4 worm cellular contexts compared by ENCODE assay signal in genomic region chrX:11546445-11547275, ce11.
TF ChIP-seq lines count a peak whose summit lies in the region.

Gene selt-1.1 (minus strand): TSS chrX:11546495.

TF ChIP-seq in whole organism, L2 larva, 48 proteins besides CTCF, POLR2A, EP300 and RAD21:
- TF ChIP-seq mab-5 (tag; optimal IDR thresholded peaks at IDR 0.05; lab: Kevin White, UChicago) (peak; percentile 10), ceh-16 (tag; optimal IDR thresholded peaks at IDR 0.05; lab: Kevin White, UChicago) (peak; percentile 24), sma-3 (GFP tag; optimal IDR thresholded peaks at IDR 0.05; lab: Kevin White, UChicago) (peak; percentile 47), fos-1 (tag; optimal IDR thresholded peaks at IDR 0.05; lab: Kevin White, UChicago) (peak; percentile 96), nhr-25 (tag; optimal IDR thresholded peaks at IDR 0.05; lab: Kevin White, UChicago) (peak; percentile 63), lin-13 (GFP tag; optimal IDR thresholded peaks at IDR 0.05; lab: Kevin White, UChicago) (no peak), lsy-2 (tag; optimal IDR thresholded peaks at IDR 0.05; lab: Kevin White, UChicago) (peak in 1 of 2 experiments; percentile 47), mdl-1 (tag; optimal IDR thresholded peaks at IDR 0.05; lab: Kevin White, UChicago) (no peak), sma-9 (GFP tag; optimal IDR thresholded peaks at IDR 0.05; lab: Kevin White, UChicago) (peak; percentile 27), sma-9 (tag; optimal IDR thresholded peaks at IDR 0.05; lab: Kevin White, UChicago) (no peak), nhr-129 (tag; optimal IDR thresholded peaks at IDR 0.05; lab: Kevin White, UChicago) (peak; percentile 58), mbf-1 (tag; optimal IDR thresholded peaks at IDR 0.05; lab: Kevin White, UChicago) (no peak), nhr-12 (tag; optimal IDR thresholded peaks at IDR 0.05; lab: Kevin White, UChicago) (no peak), aly-2 (tag; optimal IDR thresholded peaks at IDR 0.05; lab: Kevin White, UChicago) (no peak), F13H6.1 (tag; optimal IDR thresholded peaks at IDR 0.05; lab: Kevin White, UChicago) (peak; percentile 62), Y55F3AM.14 (GFP tag; optimal IDR thresholded peaks at IDR 0.05; lab: Kevin White, UChicago) (peak; percentile 5), unc-55 (GFP tag; optimal IDR thresholded peaks at IDR 0.05; lab: Kevin White, UChicago) (peak; percentile 34), crh-2 (tag; optimal IDR thresholded peaks at IDR 0.05; lab: Kevin White, UChicago) (peak; percentile 66), C34F6.9 (tag; optimal IDR thresholded peaks at IDR 0.05; lab: Kevin White, UChicago) (peak; percentile 54)

TF ChIP-seq in whole organism, L4 larva, 104 proteins besides CTCF, POLR2A, EP300 and RAD21 (continues in another document):
- TF ChIP-seq hlh-11 (tag; optimal IDR thresholded peaks at IDR 0.05; lab: Kevin White, UChicago) = peak; percentile 86
- 0 out of 2 replicates have a peak, but pooled peaks have one; percentile 19 for TF ChIP-seq dmd-9 (GFP tag; IDR thresholded peaks at IDR 0.05; lab: Robert Waterston, UW)
- TF ChIP-seq jun-1 (tag; optimal IDR thresholded peaks at IDR 0.05; lab: Kevin White, UChicago) = no peak
- TF ChIP-seq nhr-25 (tag; optimal IDR thresholded peaks at IDR 0.05; lab: Kevin White, UChicago; ENCODE audit: borderline replicate concordance, insufficient read depth) = peak; percentile 28
- no peak for TF ChIP-seq unc-130 (GFP tag; optimal IDR thresholded peaks at IDR 0.05; lab: Kevin White, UChicago)
- no peak for TF ChIP-seq nhr-11 (tag; optimal IDR thresholded peaks at IDR 0.05; lab: Kevin White, UChicago)
- TF ChIP-seq ZK337.2 (GFP tag; IDR thresholded peaks at IDR 0.05; lab: Robert Waterston, UW) = no peak
- TF ChIP-seq nhr-102 (tag; optimal IDR thresholded peaks at IDR 0.05; lab: Kevin White, UChicago) = peak; percentile 31
- TF ChIP-seq nhr-28 (tag; optimal IDR thresholded peaks at IDR 0.05; lab: Kevin White, UChicago) = peak; percentile 86
- TF ChIP-seq ZK546.5 (tag; optimal IDR thresholded peaks at IDR 0.05; lab: Kevin White, UChicago) = no peak
- peak in 1 of 2 experiments; percentile 73 for TF ChIP-seq mdl-1 (tag; optimal IDR thresholded peaks at IDR 0.05; lab: Kevin White, UChicago)
- peak; percentile 11 for TF ChIP-seq dpl-1 (GFP tag; optimal IDR thresholded peaks at IDR 0.05; lab: Kevin White, UChicago)
- no peak for TF ChIP-seq nhr-10 (tag; optimal IDR thresholded peaks at IDR 0.05; lab: Kevin White, UChicago)
- TF ChIP-seq mdt-29 (GFP tag; IDR thresholded peaks at IDR 0.05; lab: Robert Waterston, UW) = no peak
- TF ChIP-seq ceh-28 (tag; optimal IDR thresholded peaks at IDR 0.05; lab: Kevin White, UChicago) = peak; percentile 5
- TF ChIP-seq nhr-48 (tag; optimal IDR thresholded peaks at IDR 0.05; lab: Kevin White, UChicago) = peak; percentile 43
- no peak for TF ChIP-seq php-3 (GFP tag; IDR thresholded peaks at IDR 0.05; lab: Robert Waterston, UW)
- TF ChIP-seq F49E8.2 (tag; optimal IDR thresholded peaks at IDR 0.05; lab: Kevin White, UChicago; ENCODE audit: borderline replicate concordance) = no peak
- peak; percentile 97 for TF ChIP-seq nhr-6 (tag; optimal IDR thresholded peaks at IDR 0.05; lab: Kevin White, UChicago)
- TF ChIP-seq unc-39 (tag; optimal IDR thresholded peaks at IDR 0.05; lab: Kevin White, UChicago) = no peak
- TF ChIP-seq hlh-30 (tag; optimal IDR thresholded peaks at IDR 0.05; lab: Kevin White, UChicago; ENCODE audit: insufficient read depth) = peak; percentile 51
- no peak for TF ChIP-seq zip-11 (GFP tag; IDR thresholded peaks at IDR 0.05; lab: Robert Waterston, UW)
- peak; percentile 36; the same call in 1 of the 2 replicates for TF ChIP-seq lin-1 (GFP tag; IDR thresholded peaks at IDR 0.05; lab: Robert Waterston, UW)
- no peak for TF ChIP-seq lim-7 (GFP tag; IDR thresholded peaks at IDR 0.05; lab: Robert Waterston, UW)
- TF ChIP-seq zag-1 (tag; optimal IDR thresholded peaks at IDR 0.05; lab: Kevin White, UChicago) = no peak

TF ChIP-seq in whole organism, late embryonic, 69 proteins besides CTCF, POLR2A, EP300 and RAD21 (continues in another document):
- TF ChIP-seq ceh-34 (tag; optimal IDR thresholded peaks at IDR 0.05; lab: Kevin White, UChicago) = peak; percentile 49
- no peak for TF ChIP-seq ceh-6 (GFP tag; optimal IDR thresholded peaks at IDR 0.05; lab: Kevin White, UChicago)
- TF ChIP-seq ztf-16 (tag; optimal IDR thresholded peaks at IDR 0.05; lab: Kevin White, UChicago) = no peak
- TF ChIP-seq eyg-1 (tag; optimal IDR thresholded peaks at IDR 0.05; lab: Kevin White, UChicago) = peak; percentile 2
- no peak for TF ChIP-seq C38D4.7 (GFP tag; optimal IDR thresholded peaks at IDR 0.05; lab: Kevin White, UChicago)
- no peak for TF ChIP-seq odd-2 (tag; optimal IDR thresholded peaks at IDR 0.05; lab: Kevin White, UChicago)
- peak; percentile 13 for TF ChIP-seq ceh-18 (tag; optimal IDR thresholded peaks at IDR 0.05; lab: Kevin White, UChicago)
- no peak for TF ChIP-seq pax-1 (tag; optimal IDR thresholded peaks at IDR 0.05; lab: Kevin White, UChicago)
- no peak for TF ChIP-seq K09A11.1 (tag; optimal IDR thresholded peaks at IDR 0.05; lab: Kevin White, UChicago; ENCODE audit: insufficient read depth)
- TF ChIP-seq tbx-7 (tag; optimal IDR thresholded peaks at IDR 0.05; lab: Kevin White, UChicago) = no peak
- TF ChIP-seq ets-4 (tag; optimal IDR thresholded peaks at IDR 0.05; lab: Kevin White, UChicago) = no peak
- no peak for TF ChIP-seq sox-2 (GFP tag; IDR thresholded peaks at IDR 0.05; lab: Robert Waterston, UW)
- TF ChIP-seq ceh-45 (GFP tag; IDR thresholded peaks at IDR 0.05; lab: Robert Waterston, UW) = no peak
- peak; percentile 43 for TF ChIP-seq rnt-1 (tag; optimal IDR thresholded peaks at IDR 0.05; lab: Kevin White, UChicago)
- no peak for TF ChIP-seq pag-3 (tag; optimal IDR thresholded peaks at IDR 0.05; lab: Kevin White, UChicago; ENCODE audit: borderline replicate concordance)
- no peak for TF ChIP-seq ahr-1 (tag; optimal IDR thresholded peaks at IDR 0.05; lab: Kevin White, UChicago)
- no peak for TF ChIP-seq lin-11 (tag; optimal IDR thresholded peaks at IDR 0.05; lab: Kevin White, UChicago)
- no peak for TF ChIP-seq gmeb-2 (tag; optimal IDR thresholded peaks at IDR 0.05; lab: Kevin White, UChicago)
- TF ChIP-seq dve-1 (tag; optimal IDR thresholded peaks at IDR 0.05; lab: Kevin White, UChicago) = no peak
- no peak for TF ChIP-seq ceh-9 (tag; optimal IDR thresholded peaks at IDR 0.05; lab: Kevin White, UChicago)
- TF ChIP-seq tbx-2 (tag; optimal IDR thresholded peaks at IDR 0.05; lab: Kevin White, UChicago) = peak; percentile 67
- no peak for TF ChIP-seq ceh-14 (tag; optimal IDR thresholded peaks at IDR 0.05; lab: Kevin White, UChicago)
- TF ChIP-seq hlh-30 (tag; optimal IDR thresholded peaks at IDR 0.05; lab: Kevin White, UChicago; ENCODE audit: insufficient read depth) = peak; percentile 24
- peak; percentile 57 for TF ChIP-seq nfya-1 (tag; optimal IDR thresholded peaks at IDR 0.05; lab: Kevin White, UChicago)
- no peak for TF ChIP-seq unc-42 (tag; optimal IDR thresholded peaks at IDR 0.05; lab: Kevin White, UChicago)
- no peak for TF ChIP-seq ttx-3 (tag; optimal IDR thresholded peaks at IDR 0.05; lab: Kevin White, UChicago)
- peak; percentile 5 for TF ChIP-seq ceh-2 (tag; optimal IDR thresholded peaks at IDR 0.05; lab: Kevin White, UChicago)
- TF ChIP-seq K02D7.2 (tag; optimal IDR thresholded peaks at IDR 0.05; lab: Kevin White, UChicago) = no peak

TF ChIP-seq in whole organism, mixed stage, embryonic, 35 proteins besides CTCF, POLR2A, EP300 and RAD21:
- TF ChIP-seq lsy-2 (tag; optimal IDR thresholded peaks at IDR 0.05; lab: Kevin White, UChicago) (no peak), M03D4.4 (tag; optimal IDR thresholded peaks at IDR 0.05; lab: Kevin White, UChicago) (no peak), cnd-1 (tag; optimal IDR thresholded peaks at IDR 0.05; lab: Kevin White, UChicago) (peak; percentile 4), nhr-76 (tag; optimal IDR thresholded peaks at IDR 0.05; lab: Kevin White, UChicago) (no peak), mep-1 (tag; optimal IDR thresholded peaks at IDR 0.05; lab: Kevin White, UChicago) (peak; percentile 9), unc-62 (GFP tag; optimal IDR thresholded peaks at IDR 0.05; lab: Kevin White, UChicago) (peak; percentile 36), elt-3 (tag; optimal IDR thresholded peaks at IDR 0.05; lab: Kevin White, UChicago) (no peak), nhr-237 (tag; optimal IDR thresholded peaks at IDR 0.05; lab: Kevin White, UChicago) (peak; percentile 13), bed-3 (GFP tag; optimal IDR thresholded peaks at IDR 0.05; lab: Kevin White, UChicago) (no peak), ceh-83 (GFP tag; optimal IDR thresholded peaks at IDR 0.05; lab: Kevin White, UChicago) (peak; percentile 59), nhr-12 (tag; optimal IDR thresholded peaks at IDR 0.05; lab: Kevin White, UChicago) (no peak), hlh-1 (tag; optimal IDR thresholded peaks at IDR 0.05; lab: Kevin White, UChicago) (peak; percentile 38), zip-8 (tag; optimal IDR thresholded peaks at IDR 0.05; lab: Kevin White, UChicago) (no peak), drap-1 (GFP tag; optimal IDR thresholded peaks at IDR 0.05; lab: Kevin White, UChicago) (peak; percentile 14), lin-13 (tag; optimal IDR thresholded peaks at IDR 0.05; lab: Kevin White, UChicago) (no peak), ceh-43 (GFP tag; optimal IDR thresholded peaks at IDR 0.05; lab: Kevin White, UChicago) (no peak), elt-1 (tag; optimal IDR thresholded peaks at IDR 0.05; lab: Kevin White, UChicago; ENCODE audit: borderline replicate concordance, insufficient read depth) (no peak), nhr-2 (tag; optimal IDR thresholded peaks at IDR 0.05; lab: Kevin White, UChicago) (peak; percentile 57), unc-120 (tag; optimal IDR thresholded peaks at IDR 0.05; lab: Kevin White, UChicago; ENCODE audit: poor library complexity, severe bottlenecking) (peak; percentile 70), snpc-4 (tag; optimal IDR thresholded peaks at IDR 0.05; lab: Kevin White, UChicago) (no peak), sptf-1 (tag; optimal IDR thresholded peaks at IDR 0.05; lab: Kevin White, UChicago) (no peak), sem-2 (GFP tag; optimal IDR thresholded peaks at IDR 0.05; lab: Kevin White, UChicago) (no peak), tbx-8 (GFP tag; optimal IDR thresholded peaks at IDR 0.05; lab: Kevin White, UChicago) (no peak), pha-4 (tag; optimal IDR thresholded peaks at IDR 0.05; lab: Kevin White, UChicago) (peak; percentile 82)
